Worm (Caenorhabditis elegans): ENCODE data around the gene B0496.2.
A peak's percentile ranks its signal among the peaks of the same experiment; 100 is the strongest.

B0496.2 gene

ce11 chrIV:7488457-7488783 is 40.8 kb downstream of the B0496.2 start:
- TF ChIP-seq ref-1 (GFP tag; conservative IDR thresholded peaks at IDR 0.05), result no peak
- TF ChIP-seq flt-1 (GFP tag; IDR thresholded peaks at IDR 0.05), result peak; percentile 65

DNA sequence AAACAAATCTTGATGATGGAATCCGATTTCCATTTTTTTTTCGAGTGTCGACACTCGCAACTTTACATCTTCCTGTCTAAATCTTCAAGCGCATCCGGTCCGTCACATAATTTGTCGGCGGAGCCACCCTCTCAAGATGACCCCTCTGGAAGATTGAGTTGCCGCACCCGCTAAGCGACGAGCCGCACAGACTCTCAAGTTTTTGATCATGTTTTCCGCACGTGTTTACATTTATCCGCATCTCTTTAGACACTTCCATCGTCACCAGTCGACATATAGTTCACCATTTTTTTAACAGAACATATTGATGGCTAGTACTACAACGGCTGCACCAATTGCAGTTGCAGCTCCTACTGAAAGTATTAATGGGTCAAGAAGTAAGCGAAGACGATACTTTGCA is 43.8 kb downstream of the B0496.2 start, which contains the start of gene F55G1.1:
Gene F55G1.1 (plus strand): TSS at position 301 of the 400 bp plus-strand sequence.
- TF ChIP-seq T22C8.4 (GFP tag; IDR thresholded peaks at IDR 0.05) (no peak), ztf-23 (GFP tag; IDR thresholded peaks at IDR 0.05) (no peak), ref-1 (GFP tag; conservative IDR thresholded peaks at IDR 0.05) (no peak), cog-1 (tag; optimal IDR thresholded peaks at IDR 0.05) (no peak), tab-1 (GFP tag; IDR thresholded peaks at IDR 0.05) (no peak), klf-2 (GFP tag; conservative IDR thresholded peaks at IDR 0.05) (no peak), ztf-29 (GFP tag; IDR thresholded peaks at IDR 0.05) (no peak)

- TF ChIP-seq klf-2 (GFP tag; conservative IDR thresholded peaks at IDR 0.05), result no peak
- TF ChIP-seq flt-1 (GFP tag; IDR thresholded peaks at IDR 0.05), result no peak
- TF ChIP-seq ztf-29 (GFP tag; IDR thresholded peaks at IDR 0.05), result no peak
- TF ChIP-seq ztf-23 (GFP tag; IDR thresholded peaks at IDR 0.05), result no peak
These were observed 49.5 kb downstream of the B0496.2 start for ce11 chrIV:7497205-7497604.

DNA sequence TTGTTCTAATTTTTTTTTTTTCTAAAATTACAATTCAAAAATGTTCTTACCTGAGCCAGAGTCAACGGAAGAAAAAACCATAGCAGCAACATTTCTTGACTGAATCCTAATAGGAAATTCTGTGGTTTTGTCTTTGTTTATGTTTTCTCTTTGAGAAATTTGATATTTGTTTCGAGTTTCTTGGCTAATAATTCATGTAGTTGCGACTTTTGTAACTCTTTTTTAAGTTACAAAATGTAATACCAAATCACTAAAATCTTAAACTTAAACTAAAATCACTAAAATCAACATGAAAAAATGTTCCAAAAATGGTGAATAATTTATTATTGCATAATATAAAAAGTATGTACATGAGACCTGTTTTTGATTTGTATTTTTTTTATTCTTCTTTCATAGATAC is 50.1 kb downstream of the B0496.2 start, which contains the start of gene egas-4:
Gene egas-4 (minus strand): TSS at position 101 of the 400 bp plus-strand sequence.
- TF ChIP-seq ztf-23 (GFP tag; IDR thresholded peaks at IDR 0.05) (no peak), T22C8.4 (GFP tag; IDR thresholded peaks at IDR 0.05) (no peak), tab-1 (GFP tag; IDR thresholded peaks at IDR 0.05) (no peak), flt-1 (GFP tag; IDR thresholded peaks at IDR 0.05) (no peak), klf-2 (GFP tag; conservative IDR thresholded peaks at IDR 0.05) (no peak), ref-1 (GFP tag; conservative IDR thresholded peaks at IDR 0.05) (no peak), cog-1 (tag; optimal IDR thresholded peaks at IDR 0.05) (no peak), ztf-29 (GFP tag; IDR thresholded peaks at IDR 0.05) (no peak), med-1 (GFP tag; optimal IDR thresholded peaks at IDR 0.05; ENCODE audit: insufficient read depth) (no peak)
